Worm (Caenorhabditis elegans) whole organism, L1 larva: ENCODE measurements around the gene C06H5.12.
"Not testable (repeated sequence)": the region's sequence is repeated elsewhere in the genome, so short reads cannot be mapped to it uniquely, and the experiment has no call there.

ENCODE experiments used
- C34B4.2 ChIP-seq: sonication (generic microtip); optimal IDR thresholded peaks from 2 replicates; lab custom pipeline; 2017; ENCODE audit warnings: mild to moderate bottlenecking, missing genetic modification characterization, missing compliant biosample characterization
- F16B12.6 ChIP-seq: fragments of 150-350 bp; optimal IDR thresholded peaks from 2 replicates; lab custom pipeline; 2014; ENCODE audit warnings: missing biosample characterization, missing genetic modification characterization
- ceh-82 ChIP-seq, 3 experiments: fragments of 150-350 bp in 1 of 3; sonication (generic microtip) in 2 of 3; optimal IDR thresholded peaks; 2 replicates each; lab custom pipeline; 2014 to 2017; ENCODE audit warnings: missing biosample characterization in 3 of 3, missing genetic modification characterization in 3 of 3
- ces-1 ChIP-seq: fragments of 150-350 bp; optimal IDR thresholded peaks from 2 replicates; lab custom pipeline; 2014; ENCODE audit warnings: missing biosample characterization, missing genetic modification reagents, missing genetic modification characterization
- efl-1 ChIP-seq, 4 experiments: fragments of 150-350 bp; optimal IDR thresholded peaks in 3 of 4; peaks in 1 of 4; 1 replicate in 1 of 4; 2 replicates in 3 of 4; lab custom pipeline; 2014; ENCODE audit warnings: missing biosample characterization in 2 of 4, missing genetic modification characterization in 2 of 4, missing genetic modification reagents in 2 of 4
- efl-3 ChIP-seq: fragments of 200-800 bp; sonication (Bioruptor generic); optimal IDR thresholded peaks from 2 replicates; lab custom pipeline; 2018; ENCODE audit warnings: mild to moderate bottlenecking, missing genetic modification characterization, missing compliant biosample characterization
- fkh-10 ChIP-seq: sonication (generic microtip); optimal IDR thresholded peaks from 2 replicates; lab custom pipeline; 2017; ENCODE audit warnings: missing biosample characterization, missing genetic modification reagents, missing genetic modification characterization
- hlh-17 ChIP-seq: fragments of 200-800 bp; sonication (Bioruptor generic); optimal IDR thresholded peaks from 2 replicates; lab custom pipeline; 2018; ENCODE audit warnings: missing genetic modification characterization, mild to moderate bottlenecking, missing compliant biosample characterization, moderate library complexity, borderline replicate concordance
- lin-13 ChIP-seq: fragments of 150-350 bp; optimal IDR thresholded peaks from 2 replicates; lab custom pipeline; 2014; ENCODE audit warnings: missing biosample characterization, missing genetic modification reagents, missing genetic modification characterization
- mdl-1 ChIP-seq, 2 experiments: fragments of 150-350 bp; optimal IDR thresholded peaks; 2 replicates each; lab custom pipeline; 2014 to 2017; ENCODE audit warnings: missing biosample characterization in 2 of 2, missing genetic modification characterization in 2 of 2, inconsistent platforms in 1 of 2
- mep-1 ChIP-seq: fragments of 150-350 bp; optimal IDR thresholded peaks from 2 replicates; lab custom pipeline; 2014; ENCODE audit warnings: missing biosample characterization, missing genetic modification characterization
- nhr-20 ChIP-seq: sonication (generic microtip); optimal IDR thresholded peaks from 2 replicates; lab custom pipeline; 2016; ENCODE audit warnings: mild to moderate bottlenecking, missing genetic modification characterization, missing compliant biosample characterization
- nhr-28 ChIP-seq: fragments of 150-350 bp; optimal IDR thresholded peaks from 2 replicates; lab custom pipeline; 2014; ENCODE audit warnings: missing biosample characterization, missing genetic modification characterization
- nhr-76 ChIP-seq: sonication (generic microtip); optimal IDR thresholded peaks from 2 replicates; lab custom pipeline; 2017; ENCODE audit warnings: missing biosample characterization, missing genetic modification characterization
- nhr-85 ChIP-seq: sonication (generic microtip); peaks from one replicate; lab custom pipeline; 2016; ENCODE audit warnings: missing genetic modification characterization, inconsistent platforms, missing compliant biosample characterization
- nhr-90 ChIP-seq: sonication (generic microtip); optimal IDR thresholded peaks from 2 replicates; lab custom pipeline; 2016; ENCODE audit warnings: mild to moderate bottlenecking, missing genetic modification characterization, missing compliant biosample characterization; ENCODE audit not compliant: poor library complexity
- pag-3 ChIP-seq: sonication (generic microtip); optimal IDR thresholded peaks from 2 replicates; lab custom pipeline; 2017; ENCODE audit warnings: missing genetic modification characterization, mild to moderate bottlenecking, missing compliant biosample characterization, antibody characterized with exemption, borderline replicate concordance; ENCODE audit not compliant: insufficient read depth
- pqm-1 ChIP-seq: sonication (generic microtip); optimal IDR thresholded peaks from 3 replicates; lab custom pipeline; 2017; ENCODE audit warnings: missing biosample characterization, missing genetic modification characterization
- sox-4 ChIP-seq: sonication (generic microtip); optimal IDR thresholded peaks from 2 replicates; lab custom pipeline; 2016; ENCODE audit warnings: missing genetic modification characterization, missing compliant biosample characterization
- unc-30 ChIP-seq: sonication (generic microtip); optimal IDR thresholded peaks from 2 replicates; lab custom pipeline; 2017; ENCODE audit warnings: missing biosample characterization, missing genetic modification characterization
- vab-15 ChIP-seq: sonication (generic microtip); optimal IDR thresholded peaks from 2 replicates; lab custom pipeline; 2017; ENCODE audit warnings: missing genotype, mild to moderate bottlenecking, missing genetic modification characterization, missing compliant biosample characterization

C06H5.12 gene

DNA sequence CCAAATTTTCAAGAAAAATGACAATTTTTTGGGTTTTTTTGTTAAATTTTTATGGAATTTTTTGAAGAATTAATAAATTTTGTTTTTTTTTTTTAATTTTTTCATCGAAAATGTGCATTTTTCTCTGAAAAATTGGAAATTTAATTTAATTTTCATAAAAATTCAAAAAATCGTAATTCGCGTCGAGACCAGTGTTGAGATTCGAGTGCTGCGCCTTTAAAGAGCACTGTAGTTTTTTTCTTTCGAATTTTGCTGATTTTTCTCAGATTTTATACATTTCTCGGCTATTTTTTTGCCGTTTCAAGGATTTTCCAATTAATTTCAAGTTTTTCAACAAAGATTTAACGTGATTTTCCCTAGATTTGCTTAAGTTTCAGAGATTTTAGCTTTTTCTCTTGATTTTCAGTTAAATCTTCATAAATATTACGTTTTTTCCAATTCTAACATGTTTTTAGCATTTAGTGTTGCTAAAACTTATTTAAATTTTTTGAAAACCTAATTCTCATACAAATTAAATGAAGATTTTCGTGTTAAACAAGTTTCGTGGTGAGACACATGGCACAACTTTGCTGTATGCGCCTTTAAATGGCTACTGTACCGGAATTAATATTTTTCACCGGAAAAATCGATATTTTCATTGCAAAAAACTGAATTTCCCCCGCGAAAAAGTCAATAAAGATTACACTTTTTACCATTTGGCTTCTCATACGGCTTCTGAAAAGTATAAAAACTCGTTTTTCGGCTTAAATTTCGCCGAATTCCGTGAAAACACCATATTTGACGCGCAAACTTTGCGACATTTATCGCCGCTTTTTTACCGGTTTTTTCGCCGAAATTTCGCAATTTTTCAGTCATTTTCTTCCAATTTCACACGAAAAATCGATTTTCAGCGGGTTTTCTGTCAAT, 29.8 kb downstream of the C06H5.12 start, which contains the start of gene usp-50:
Gene usp-50, plus strand, starts transcription at position 822 of the 906 bp plus-strand sequence.
- not testable (repeated sequence) for TF ChIP-seq efl-1 (optimal IDR thresholded peaks at IDR 0.05; lab: Kevin White, UChicago)
- TF ChIP-seq efl-1 (GFP tag; optimal IDR thresholded peaks at IDR 0.05 in 1 of 2; lab: Kevin White, UChicago) (peak in 1 of 2 experiments; percentile 20), F16B12.6 (tag; lab: Kevin White, UChicago) (peak; percentile 38)

ce11 chrV:17928128-17928527, 33.5 kb downstream of the C06H5.12 start:
- no peak for TF ChIP-seq efl-3 (GFP tag; lab: Kevin White, UChicago)
- TF ChIP-seq nhr-20 (tag; lab: Kevin White, UChicago) = no peak
- TF ChIP-seq pag-3 (tag; lab: Kevin White, UChicago) = no peak
- no peak for TF ChIP-seq nhr-90 (tag; lab: Kevin White, UChicago)
- no peak for TF ChIP-seq mep-1 (tag; lab: Kevin White, UChicago)
- no peak for TF ChIP-seq ceh-82 (tag; optimal IDR thresholded peaks at IDR 0.05; lab: Kevin White, UChicago)

- TF ChIP-seq efl-1 (optimal IDR thresholded peaks at IDR 0.05; lab: Kevin White, UChicago) = no peak
- TF ChIP-seq efl-1 (GFP tag; optimal IDR thresholded peaks at IDR 0.05 in 1 of 2; lab: Kevin White, UChicago) = peak in 1 of 2 experiments; percentile 69
- no peak for TF ChIP-seq unc-30 (tag; lab: Kevin White, UChicago)
Measured at ce11 chrV:17931795-17932194, 37.2 kb downstream of the C06H5.12 start.

ce11 chrV:17935857-17936256, 41.3 kb downstream of the C06H5.12 start:
- TF ChIP-seq nhr-76 (tag; lab: Kevin White, UChicago) (no peak), lin-13 (GFP tag; lab: Kevin White, UChicago) (no peak), ces-1 (no peak), efl-1 (optimal IDR thresholded peaks at IDR 0.05; lab: Kevin White, UChicago) (no peak), efl-1 (GFP tag; optimal IDR thresholded peaks at IDR 0.05 in 1 of 2; lab: Kevin White, UChicago) (peak in 1 of 2 experiments; percentile 86)
- TF ChIP-seq, all 84 proteins: peak for 1

DNA sequence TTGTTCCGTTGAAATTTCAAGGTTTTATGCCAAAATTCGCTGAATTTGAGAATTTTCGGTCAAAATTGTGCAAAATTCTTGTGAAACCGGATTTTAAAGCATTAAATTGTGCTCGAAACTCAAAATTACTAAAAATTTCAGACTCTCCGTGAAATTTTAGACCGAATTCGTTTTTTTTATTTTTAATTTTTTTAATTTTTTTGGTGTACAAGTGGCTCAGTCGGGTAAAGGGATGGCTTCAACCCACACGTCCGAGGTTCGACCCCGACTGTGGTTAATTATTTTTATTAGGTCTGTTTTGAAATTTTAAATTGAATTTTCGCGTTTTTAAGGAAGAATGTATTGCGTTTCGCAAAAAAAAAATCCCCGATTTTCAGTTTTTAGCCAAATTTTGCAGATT, 44.4 kb downstream of the C06H5.12 start:
- TF ChIP-seq C34B4.2 (tag; lab: Kevin White, UChicago) (no peak), sox-4 (no peak), nhr-20 (tag; lab: Kevin White, UChicago) (no peak), vab-15 (tag; lab: Kevin White, UChicago) (no peak), mdl-1 (tag; optimal IDR thresholded peaks at IDR 0.05; lab: Kevin White, UChicago) (no peak), fkh-10 (GFP tag; lab: Kevin White, UChicago) (no peak), nhr-28 (tag; lab: Kevin White, UChicago) (no peak), pqm-1 (tag; lab: Kevin White, UChicago) (no peak)

- TF ChIP-seq hlh-17 (GFP tag; lab: Kevin White, UChicago) (no peak), nhr-85 (tag; lab: Kevin White, UChicago) (peak; percentile 35)
Measured at ce11 chrV:17943877-17944472, 49.4 kb downstream of the C06H5.12 start.
